Fruit fly (Drosophila melanogaster) whole organism, prepupa: ENCODE results near the gene Fancd2.

Experiments
- Blimp-1 ChIP-seq: fragments of 200-800 bp; sonication (Bioruptor generic); optimal IDR thresholded peaks from 3 replicates; lab custom pipeline; 2017; ENCODE audit warnings: missing biosample characterization, missing genetic modification characterization, mild to moderate bottlenecking, moderate library complexity, missing genetic modification reagents
- CG10631 ChIP-seq: fragments of 200-800 bp; sonication (Bioruptor generic); optimal IDR thresholded peaks from 2 replicates; lab custom pipeline; 2016; ENCODE audit warnings: missing biosample characterization, missing genetic modification characterization
- CG11762 ChIP-seq: fragments of 200-800 bp; sonication (Bioruptor generic); optimal IDR thresholded peaks from 3 replicates; lab custom pipeline; 2016; ENCODE audit warnings: missing biosample characterization, missing genetic modification characterization; ENCODE audit not compliant: insufficient read depth
- CG11902 ChIP-seq: fragments of 200-800 bp; sonication (Bioruptor generic); optimal IDR thresholded peaks from 3 replicates; lab custom pipeline; 2016; ENCODE audit warnings: missing biosample characterization, missing genetic modification characterization
- CG15336 ChIP-seq: fragments of 200-800 bp; sonication (Bioruptor generic); IDR thresholded peaks from 2 replicates; pipeline ENCODE4 v1.3.6; 2022; ENCODE audit warnings: missing biosample characterization, missing genetic modification characterization
- CG1621 ChIP-seq: fragments of 200-800 bp; sonication (Bioruptor generic); optimal IDR thresholded peaks from 3 replicates; lab custom pipeline; 2018; ENCODE audit warnings: missing biosample characterization, mild to moderate bottlenecking, missing genetic modification characterization
- CG16779 ChIP-seq: fragments of 200-800 bp; sonication (Bioruptor generic); optimal IDR thresholded peaks from 3 replicates; lab custom pipeline; 2017; ENCODE audit warnings: missing biosample characterization, mild to moderate bottlenecking, missing genetic modification characterization
- CG3032 ChIP-seq: fragments of 200-800 bp; optimal IDR thresholded peaks from 2 replicates; lab custom pipeline; 2019; ENCODE audit warnings: missing biosample characterization, mild to moderate bottlenecking, missing genetic modification characterization, moderate library complexity
- CG32006 ChIP-seq: fragments of 200-800 bp; sonication (Bioruptor generic); optimal IDR thresholded peaks from 3 replicates; lab custom pipeline; 2017; ENCODE audit warnings: missing biosample characterization, mild to moderate bottlenecking, missing genetic modification characterization
- CG34406 ChIP-seq: fragments of 200-800 bp; sonication (Bioruptor generic); optimal IDR thresholded peaks from 3 replicates; lab custom pipeline; 2016; ENCODE audit warnings: missing biosample characterization, missing genetic modification characterization
- CG3919 ChIP-seq: fragments of 200-800 bp; sonication (Bioruptor generic); optimal IDR thresholded peaks from 3 replicates; lab custom pipeline; 2016; ENCODE audit warnings: missing biosample characterization, missing genetic modification characterization
- CG4318 ChIP-seq: fragments of 200-800 bp; sonication (Bioruptor generic); optimal IDR thresholded peaks from 3 replicates; lab custom pipeline; 2017; ENCODE audit warnings: missing biosample characterization, mild to moderate bottlenecking, missing genetic modification characterization
- CG6163 ChIP-seq: fragments of 200-800 bp; sonication (Bioruptor generic); IDR thresholded peaks from 3 replicates; pipeline ENCODE4 v1.3.6; 2022; ENCODE audit warnings: missing biosample characterization, missing genetic modification characterization
- CG6276 ChIP-seq: fragments of 200-800 bp; sonication (Bioruptor generic); optimal IDR thresholded peaks from 2 replicates; lab custom pipeline; 2017; ENCODE audit warnings: missing biosample characterization, mild to moderate bottlenecking, missing genetic modification characterization
- CG6808 ChIP-seq: fragments of 200-800 bp; sonication (Bioruptor generic); optimal IDR thresholded peaks from 3 replicates; lab custom pipeline; 2017; ENCODE audit warnings: missing biosample characterization, missing genetic modification characterization, mild to moderate bottlenecking, moderate library complexity, missing genetic modification reagents
- CG7368 ChIP-seq: fragments of 200-800 bp; sonication (Bioruptor generic); optimal IDR thresholded peaks from 3 replicates; lab custom pipeline; 2016; ENCODE audit warnings: missing biosample characterization, missing genetic modification characterization
- CG8119 ChIP-seq: fragments of 200-800 bp; sonication (Bioruptor generic); IDR thresholded peaks from 3 replicates; pipeline ENCODE4 v1.3.6; 2022; ENCODE audit warnings: missing biosample characterization, missing genetic modification characterization
- CG8632 ChIP-seq: fragments of 200-800 bp; sonication (Bioruptor generic); optimal IDR thresholded peaks from 3 replicates; lab custom pipeline; 2016; ENCODE audit warnings: missing biosample characterization, missing genetic modification characterization
- CG9139 ChIP-seq: fragments of 200-800 bp; sonication (Bioruptor generic); optimal IDR thresholded peaks from 3 replicates; lab custom pipeline; 2017; ENCODE audit warnings: missing biosample characterization, mild to moderate bottlenecking, missing genetic modification characterization
- Eip78C ChIP-seq: fragments of 200-800 bp; sonication (Bioruptor generic); peaks from one replicate; lab custom pipeline; 2016; ENCODE audit warnings: missing biosample characterization, missing genetic modification characterization
- Eip93F ChIP-seq: fragments of 200-800 bp; sonication (Bioruptor generic); optimal IDR thresholded peaks from 2 replicates; lab custom pipeline; 2016; ENCODE audit warnings: missing biosample characterization, mild to moderate bottlenecking, missing genetic modification characterization
- Ets21C ChIP-seq: fragments of 200-800 bp; sonication (Bioruptor generic); optimal IDR thresholded peaks from 3 replicates; lab custom pipeline; 2016; ENCODE audit warnings: missing biosample characterization, missing genetic modification characterization
- Ets96B ChIP-seq: fragments of 200-800 bp; optimal IDR thresholded peaks from 2 replicates; lab custom pipeline; 2019; ENCODE audit warnings: missing biosample characterization, mild to moderate bottlenecking, missing genetic modification characterization, moderate library complexity
- Hr38 ChIP-seq: sonication (Bioruptor generic); optimal IDR thresholded peaks from 2 replicates; lab custom pipeline; 2016; ENCODE audit warnings: missing biosample characterization, missing genetic modification characterization
- Hr39 ChIP-seq: fragments of 200-800 bp; sonication (Bioruptor generic); optimal IDR thresholded peaks from 2 replicates; lab custom pipeline; 2016; ENCODE audit warnings: missing biosample characterization, missing genetic modification characterization
- Hr4 ChIP-seq: fragments of 200-800 bp; sonication (Bioruptor generic); optimal IDR thresholded peaks from 3 replicates; lab custom pipeline; 2016; ENCODE audit warnings: missing biosample characterization, missing genetic modification characterization
- Lpt ChIP-seq: fragments of 200-800 bp; sonication (Bioruptor generic); optimal IDR thresholded peaks from 3 replicates; lab custom pipeline; 2016; ENCODE audit warnings: missing biosample characterization, missing genetic modification characterization
- Met ChIP-seq: fragments of 200-800 bp; sonication (Bioruptor generic); optimal IDR thresholded peaks from 3 replicates; lab custom pipeline; 2016; ENCODE audit warnings: missing biosample characterization, missing genetic modification characterization
- OdsH ChIP-seq: fragments of 200-800 bp; sonication (Bioruptor generic); optimal IDR thresholded peaks from 3 replicates; lab custom pipeline; 2016; ENCODE audit warnings: missing biosample characterization, missing genetic modification characterization
- Smox ChIP-seq: fragments of 200-800 bp; sonication (Bioruptor generic); optimal IDR thresholded peaks from 3 replicates; lab custom pipeline; 2016; ENCODE audit warnings: missing biosample characterization, missing genetic modification characterization
- Sox14 ChIP-seq: fragments of 200-800 bp; sonication (Bioruptor generic); optimal IDR thresholded peaks from 3 replicates; lab custom pipeline; 2016; ENCODE audit warnings: missing biosample characterization, missing genetic modification characterization
- Sox15 ChIP-seq: fragments of 200-800 bp; sonication (Bioruptor generic); optimal IDR thresholded peaks from 3 replicates; lab custom pipeline; 2016; ENCODE audit warnings: missing biosample characterization, missing genetic modification characterization
- achi ChIP-seq: fragments of 200-800 bp; sonication (Bioruptor generic); optimal IDR thresholded peaks from 3 replicates; lab custom pipeline; 2016; ENCODE audit warnings: missing biosample characterization, missing genetic modification characterization
- dac ChIP-seq: fragments of 200-800 bp; sonication (Bioruptor generic); optimal IDR thresholded peaks from 2 replicates; lab custom pipeline; 2017; ENCODE audit warnings: missing biosample characterization, mild to moderate bottlenecking, missing genetic modification characterization
- eg ChIP-seq: fragments of 200-800 bp; sonication (Bioruptor generic); IDR thresholded peaks from 3 replicates; pipeline ENCODE4 v1.3.6; 2022; ENCODE audit warnings: missing biosample characterization, missing genetic modification characterization
- esn ChIP-seq: fragments of 200-800 bp; sonication (Bioruptor generic); optimal IDR thresholded peaks from 2 replicates; lab custom pipeline; 2016; ENCODE audit warnings: missing biosample characterization, mild to moderate bottlenecking, missing genetic modification characterization, moderate library complexity
- fd59A ChIP-seq: fragments of 200-800 bp; sonication (Bioruptor generic); optimal IDR thresholded peaks from 2 replicates; lab custom pipeline; 2017; ENCODE audit warnings: missing biosample characterization, mild to moderate bottlenecking, missing genetic modification characterization, missing genetic modification reagents
- fkh ChIP-seq: fragments of 200-800 bp; sonication (Bioruptor generic); optimal IDR thresholded peaks from 3 replicates; lab custom pipeline; 2017; ENCODE audit warnings: missing biosample characterization, mild to moderate bottlenecking, missing genetic modification characterization, moderate library complexity
- lz ChIP-seq: fragments of 200-800 bp; sonication (Bioruptor generic); optimal IDR thresholded peaks from 3 replicates; lab custom pipeline; 2016; ENCODE audit warnings: missing biosample characterization, missing genetic modification characterization
- net ChIP-seq: fragments of 200-800 bp; sonication (Bioruptor generic); optimal IDR thresholded peaks from 3 replicates; lab custom pipeline; 2016; ENCODE audit warnings: missing biosample characterization, missing genetic modification characterization
- pdm3 ChIP-seq: fragments of 200-800 bp; sonication (Bioruptor generic); optimal IDR thresholded peaks from 3 replicates; lab custom pipeline; 2016; ENCODE audit warnings: missing biosample characterization, missing genetic modification characterization
- salr ChIP-seq, 2 experiments: fragments of 200-800 bp; sonication (Bioruptor generic); optimal IDR thresholded peaks; 3 replicates each; lab custom pipeline; 2016 to 2018; ENCODE audit warnings: missing biosample characterization in 2 of 2, missing genetic modification characterization in 2 of 2, mild to moderate bottlenecking in 1 of 2
- spab ChIP-seq: fragments of 200-800 bp; sonication (Bioruptor generic); optimal IDR thresholded peaks from 2 replicates; lab custom pipeline; 2017; ENCODE audit warnings: missing biosample characterization, mild to moderate bottlenecking, missing genetic modification characterization, missing genetic modification reagents
- ss ChIP-seq, 2 experiments: fragments of 200-800 bp; sonication (Bioruptor generic); optimal IDR thresholded peaks; 2 replicates in 1 of 2; 3 replicates in 1 of 2; lab custom pipeline; 2017 to 2018; ENCODE audit warnings: mild to moderate bottlenecking in 2 of 2, missing biosample characterization in 2 of 2, missing genetic modification characterization in 2 of 2, moderate library complexity in 1 of 2
- svp ChIP-seq: fragments of 200-800 bp; sonication (Bioruptor generic); peaks from one replicate; lab custom pipeline; 2016; ENCODE audit warnings: missing biosample characterization, missing genetic modification characterization
- vri ChIP-seq: fragments of 200-800 bp; sonication (Bioruptor generic); optimal IDR thresholded peaks from 3 replicates; lab custom pipeline; 2016; ENCODE audit warnings: missing biosample characterization, mild to moderate bottlenecking, missing genetic modification characterization

Fancd2 gene

dm6 chr3R:20833664-20834063, 17.7 kb upstream of the Fancd2 start (continued):
- TF ChIP-seq Blimp-1 (GFP tag; lab: Kevin White, UChicago) = no peak
- peak; percentile 28 for TF ChIP-seq Hr39
- TF ChIP-seq CG15336 (GFP tag; lab: Robert Waterston, UW) = peak; percentile 64; the same call in 1 of the 2 replicates
- TF ChIP-seq Smox (GFP tag; lab: Kevin White, UChicago) = peak; percentile 28
- peak; percentile 25 for TF ChIP-seq CG4318
- TF ChIP-seq esn (GFP tag; lab: Kevin White, UChicago) = peak; percentile 49
- TF ChIP-seq fd59A = no peak
- TF ChIP-seq CG3919 = peak; percentile 21
- peak; percentile 34 for TF ChIP-seq CG34406
- peak; percentile 55 for TF ChIP-seq OdsH (GFP tag; lab: Kevin White, UChicago)
- TF ChIP-seq Eip93F (GFP tag; lab: Kevin White, UChicago) = peak; percentile 55
- TF ChIP-seq net (GFP tag; lab: Kevin White, UChicago) = no peak
- TF ChIP-seq CG6163 (GFP tag; lab: Robert Waterston, UW) = 0 out of 3 replicates have a peak, but pooled peaks have one; percentile 29
- TF ChIP-seq CG11902 (GFP tag; lab: Kevin White, UChicago) = no peak
- TF ChIP-seq lz (GFP tag; lab: Kevin White, UChicago) = peak; percentile 15
- TF ChIP-seq CG6276 (GFP tag; lab: Kevin White, UChicago) = peak; percentile 3
- peak; percentile 26 for TF ChIP-seq achi (GFP tag; lab: Kevin White, UChicago)
- no peak for TF ChIP-seq Ets96B
- TF ChIP-seq CG6808 (GFP tag; lab: Kevin White, UChicago) = no peak
- TF ChIP-seq Hr4 (GFP tag; lab: Kevin White, UChicago) = peak; percentile 59
- TF ChIP-seq CG7368 (GFP tag; lab: Kevin White, UChicago) = peak; percentile 37
- peak; percentile 80 for TF ChIP-seq svp (GFP tag; lab: Kevin White, UChicago)
- no peak for TF ChIP-seq CG16779 (tag; lab: Kevin White, UChicago)
- TF ChIP-seq Sox14 (GFP tag; lab: Kevin White, UChicago) = peak; percentile 13
- no peak for TF ChIP-seq vri
- no peak for TF ChIP-seq Ets21C
- peak in 1 of 2 experiments; percentile 7 for TF ChIP-seq salr (GFP tag; optimal IDR thresholded peaks at IDR 0.05; lab: Kevin White, UChicago)
- TF ChIP-seq Hr38 = no peak
- TF ChIP-seq ss (GFP tag; optimal IDR thresholded peaks at IDR 0.05; lab: Kevin White, UChicago) = no peak
- TF ChIP-seq CG8632 (GFP tag; lab: Kevin White, UChicago) = peak; percentile 16
- no peak for TF ChIP-seq CG3032 (tag; lab: Kevin White, UChicago)
- TF ChIP-seq pdm3 (GFP tag; lab: Kevin White, UChicago) = peak; percentile 56
- TF ChIP-seq CG32006 (GFP tag; lab: Kevin White, UChicago) = peak; percentile 67
- peak; percentile 61; the same call in 2 of the 3 replicates for TF ChIP-seq CG8119 (GFP tag; lab: Robert Waterston, UW)

- TF ChIP-seq eg (GFP tag; lab: Robert Waterston, UW) = peak; percentile 47; the same call in 2 of the 3 replicates
- no peak for TF ChIP-seq CG11902 (GFP tag; lab: Kevin White, UChicago)
- TF ChIP-seq Ets96B = no peak
- peak; percentile 79 for TF ChIP-seq fkh
- no peak for TF ChIP-seq Sox15 (GFP tag; lab: Kevin White, UChicago)
- TF ChIP-seq CG32006 (GFP tag; lab: Kevin White, UChicago) = peak; percentile 45
- no peak for TF ChIP-seq dac (GFP tag; lab: Kevin White, UChicago)
- no peak for TF ChIP-seq CG4318
- no peak for TF ChIP-seq net (GFP tag; lab: Kevin White, UChicago)
- peak; percentile 32 for TF ChIP-seq Hr4 (GFP tag; lab: Kevin White, UChicago)
- TF ChIP-seq CG6163 (GFP tag; lab: Robert Waterston, UW) = peak; percentile 13; the same call in 2 of the 3 replicates
- TF ChIP-seq spab (GFP tag; lab: Kevin White, UChicago) = no peak
- peak; percentile 37 for TF ChIP-seq Eip78C (GFP tag; lab: Kevin White, UChicago)
- peak; percentile 9 for TF ChIP-seq Blimp-1 (GFP tag; lab: Kevin White, UChicago)
- TF ChIP-seq Ets21C = no peak
- TF ChIP-seq salr (GFP tag; optimal IDR thresholded peaks at IDR 0.05; lab: Kevin White, UChicago) = peak in 1 of 2 experiments; percentile 24
- TF ChIP-seq vri = peak; percentile 63
- no peak for TF ChIP-seq fd59A
- TF ChIP-seq CG6276 (GFP tag; lab: Kevin White, UChicago) = peak; percentile 40
- TF ChIP-seq CG10631 (GFP tag; lab: Kevin White, UChicago) = peak; percentile 13
- TF ChIP-seq CG6808 (GFP tag; lab: Kevin White, UChicago) = peak; percentile 24
- no peak for TF ChIP-seq Eip93F (GFP tag; lab: Kevin White, UChicago)
- peak; percentile 24 for TF ChIP-seq Met
- peak; percentile 16 for TF ChIP-seq CG1621
- no peak for TF ChIP-seq achi (GFP tag; lab: Kevin White, UChicago)
- peak; percentile 67 for TF ChIP-seq svp (GFP tag; lab: Kevin White, UChicago)
- peak; percentile 38 for TF ChIP-seq CG11762 (GFP tag; lab: Kevin White, UChicago)
- peak; percentile 51 for TF ChIP-seq Lpt (GFP tag; lab: Kevin White, UChicago)
- peak; percentile 39 for TF ChIP-seq CG9139 (GFP tag; lab: Kevin White, UChicago)
Measured at dm6 chr3R:20832689-20833524, 16.9 kb upstream of the Fancd2 start, which contains the start of gene Synd. TSS of gene Synd (plus strand) at chr3R:20832799.
